Worm (Caenorhabditis elegans) whole organism, L4/young adult: ENCODE measurements around the gene hil-4.

Source experiments
- W03F9.2 ChIP-seq: fragments of 150-350 bp; optimal IDR thresholded peaks from 2 replicates; lab custom pipeline; 2014; ENCODE audit warnings: missing biosample characterization, missing genetic modification characterization
- dao-5 ChIP-seq: sonication (generic microtip); optimal IDR thresholded peaks from 2 replicates; lab custom pipeline; 2016; ENCODE audit warnings: missing genotype, missing genetic modification characterization, moderate library complexity, missing compliant biosample characterization
- him-1 ChIP-seq: sonication (generic microtip); optimal IDR thresholded peaks from 2 replicates; lab custom pipeline; 2016; ENCODE audit warnings: missing genotype, missing genetic modification reagents, missing genetic modification characterization, missing compliant biosample characterization

DNA sequence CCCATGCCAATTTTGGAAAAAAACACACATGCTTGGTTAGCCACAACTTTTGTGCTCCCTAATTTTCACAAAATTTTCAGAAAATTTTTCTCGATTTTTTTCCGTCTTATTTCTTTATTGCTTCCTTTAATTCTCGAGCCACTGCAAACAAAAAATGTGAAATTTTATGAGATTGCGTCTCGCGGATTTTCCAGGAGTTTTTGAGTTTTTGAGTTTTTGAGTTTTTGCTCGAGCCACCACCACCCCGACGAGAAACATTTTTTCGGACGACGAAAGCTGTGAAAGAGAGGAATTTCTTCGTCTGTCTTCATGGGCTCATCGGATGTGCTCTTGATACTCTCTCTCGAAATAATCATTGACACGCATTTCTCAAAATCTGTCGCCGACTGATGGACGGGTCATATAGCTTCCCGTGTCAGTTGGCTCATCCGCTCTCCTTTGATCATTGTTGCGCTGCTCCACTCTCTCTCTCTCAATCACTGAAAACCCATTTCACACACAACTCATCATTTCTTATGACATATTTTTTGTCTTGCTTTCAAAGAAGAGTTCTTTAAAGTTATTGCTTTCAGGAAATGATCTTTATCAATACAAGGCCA, 23.4 kb downstream of the hil-4 start, which contains the start of gene C18G1.1:
- TF ChIP-seq dao-5 (tag; lab: Kevin White, UChicago) (no peak), him-1 (tag; lab: Kevin White, UChicago) (no peak), W03F9.2 (tag; lab: Kevin White, UChicago) (no peak)
